Worm (Caenorhabditis elegans): ENCODE results near the gene ZC416.2.

ce11 chrIV:3666543-3666942 is 33.1 kb downstream of the ZC416.2 start:
- TF ChIP-seq skn-1 (tag; optimal IDR thresholded peaks at IDR 0.05) (no peak), fkh-10 (GFP tag; optimal IDR thresholded peaks at IDR 0.05) (no peak), nhr-77 (tag; optimal IDR thresholded peaks at IDR 0.05) (no peak), aly-2 (tag; optimal IDR thresholded peaks at IDR 0.05) (no peak), ceh-82 (tag; optimal IDR thresholded peaks at IDR 0.05) (no peak), ztf-11 (tag; optimal IDR thresholded peaks at IDR 0.05) (no peak), nhr-43 (tag; optimal IDR thresholded peaks at IDR 0.05; ENCODE audit: poor library complexity, severe bottlenecking) (no peak), snpc-4 (tag; optimal IDR thresholded peaks at IDR 0.05) (no peak), nhr-237 (tag; optimal IDR thresholded peaks at IDR 0.05) (no peak), unc-39 (tag; optimal IDR thresholded peaks at IDR 0.05) (no peak), fkh-2 (tag; optimal IDR thresholded peaks at IDR 0.05) (no peak)

Measured in whole organism, L3 larva.